Worm (Caenorhabditis elegans) whole organism, L4 larva: ENCODE results near the gene npl-4.2.

Experiments
- F37D6.2 ChIP-seq: sonication (generic microtip); optimal IDR thresholded peaks from 2 replicates; lab custom pipeline; 2016; ENCODE audit warnings: mild to moderate bottlenecking, missing genetic modification characterization, missing compliant biosample characterization
- F49E8.2 ChIP-seq: sonication (generic microtip); optimal IDR thresholded peaks from 2 replicates; lab custom pipeline; 2016; ENCODE audit warnings: missing compliant biosample characterization, mild to moderate bottlenecking, missing genetic modification characterization, borderline replicate concordance
- T20F7.1 ChIP-seq: fragments of 200-800 bp; sonication (Bioruptor generic); optimal IDR thresholded peaks from 2 replicates; lab custom pipeline; 2018; ENCODE audit warnings: mild to moderate bottlenecking, missing genetic modification characterization, missing compliant biosample characterization
- Y48G9A.11 ChIP-seq: fragments of 200-800 bp; sonication (Bioruptor generic); IDR thresholded peaks from 2 replicates; pipeline ENCODE4 v1.3.6; 2022; ENCODE audit warnings: missing genetic modification reagents, missing genetic modification characterization, missing compliant biosample characterization
- Y5F2A.4 ChIP-seq: fragments of 200-800 bp; sonication (Bioruptor generic); optimal IDR thresholded peaks from 2 replicates; lab custom pipeline; 2018; ENCODE audit warnings: mild to moderate bottlenecking, missing genetic modification characterization, missing compliant biosample characterization
- Y75B8A.6 ChIP-seq: fragments of 200-800 bp; sonication (Bioruptor generic); IDR thresholded peaks from 2 replicates; pipeline ENCODE4 v1.3.6; 2022; ENCODE audit warnings: missing genetic modification reagents, missing genetic modification characterization, missing compliant biosample characterization
- ZK546.5 ChIP-seq, 2 experiments: sonication (generic microtip); optimal IDR thresholded peaks; 2 replicates each; lab custom pipeline; 2017; ENCODE audit warnings: missing biosample characterization in 2 of 2, missing genetic modification characterization in 2 of 2
- aha-1 ChIP-seq: fragments of 150-350 bp; peaks from one replicate; lab custom pipeline; 2014; ENCODE audit warnings: missing biosample characterization, missing genetic modification characterization
- aly-2 ChIP-seq: sonication (generic microtip); optimal IDR thresholded peaks from 2 replicates; lab custom pipeline; 2018; ENCODE audit warnings: missing biosample characterization, missing genetic modification characterization
- ama-1 ChIP-seq: fragments of 150-350 bp; optimal IDR thresholded peaks from 2 replicates; lab custom pipeline; 2014; ENCODE audit warnings: inconsistent platforms, mixed read lengths
- arid-1 ChIP-seq: fragments of 200-800 bp; sonication (Bioruptor generic); conservative IDR thresholded peaks from 2 replicates; pipeline ENCODE4 v1.3.6; 2022; ENCODE audit warnings: missing genetic modification reagents, missing genetic modification characterization, missing compliant biosample characterization
- ceh-20 ChIP-seq: fragments of 200-800 bp; sonication (Bioruptor generic); IDR thresholded peaks from 2 replicates; pipeline ENCODE4 v1.3.6; 2022; ENCODE audit warnings: missing genetic modification reagents, missing genetic modification characterization, missing compliant biosample characterization
- ceh-28 ChIP-seq: fragments of 150-350 bp; optimal IDR thresholded peaks from 2 replicates; lab custom pipeline; 2014; ENCODE audit warnings: missing biosample characterization, missing genetic modification reagents, missing genetic modification characterization
- ceh-62 ChIP-seq: sonication (generic microtip); optimal IDR thresholded peaks from 2 replicates; lab custom pipeline; 2017; ENCODE audit warnings: missing biosample characterization, missing genetic modification characterization
- ceh-82 ChIP-seq: sonication (generic microtip); optimal IDR thresholded peaks from 2 replicates; lab custom pipeline; 2017; ENCODE audit warnings: missing biosample characterization, missing genetic modification characterization
- cey-2 ChIP-seq: sonication (generic microtip); optimal IDR thresholded peaks from 3 replicates; lab custom pipeline; 2017; ENCODE audit warnings: missing genetic modification characterization, mild to moderate bottlenecking, missing compliant biosample characterization, antibody characterized with exemption, borderline replicate concordance; ENCODE audit not compliant: insufficient read depth
- daf-16 ChIP-seq, 3 experiments: sonication (generic microtip); optimal IDR thresholded peaks; 2 replicates each; lab custom pipeline; 2016 to 2017; ENCODE audit warnings: missing genetic modification characterization in 3 of 3, missing genetic modification reagents in 3 of 3, mild to moderate bottlenecking in 2 of 3, missing compliant biosample characterization in 2 of 3, missing biosample characterization in 1 of 3, moderate library complexity in 1 of 3
- dmd-8 ChIP-seq: fragments of 200-800 bp; sonication (Bioruptor generic); IDR thresholded peaks from 2 replicates; pipeline ENCODE4 v1.3.6; 2022; ENCODE audit warnings: missing genetic modification characterization, missing compliant biosample characterization
- dpl-1 ChIP-seq: fragments of 150-350 bp; optimal IDR thresholded peaks from 2 replicates; lab custom pipeline; 2014; ENCODE audit warnings: missing biosample characterization, missing genetic modification reagents, missing genetic modification characterization
- fkh-10 ChIP-seq: fragments of 150-350 bp; optimal IDR thresholded peaks from 2 replicates; lab custom pipeline; 2014; ENCODE audit warnings: missing biosample characterization, missing genetic modification reagents, missing genetic modification characterization
- fos-1 ChIP-seq: fragments of 150-350 bp; optimal IDR thresholded peaks from 2 replicates; lab custom pipeline; 2014; ENCODE audit warnings: missing biosample characterization, missing genetic modification characterization
- hlh-30 ChIP-seq: sonication (generic microtip); optimal IDR thresholded peaks from 2 replicates; lab custom pipeline; 2017; ENCODE audit warnings: antibody characterized with exemption, mild to moderate bottlenecking, missing genetic modification characterization, missing compliant biosample characterization; ENCODE audit not compliant: insufficient read depth
- hmg-1.1 ChIP-seq: fragments of 200-800 bp; sonication (Bioruptor generic); IDR thresholded peaks from 2 replicates; pipeline ENCODE4 v1.3.6; 2022; ENCODE audit warnings: missing genetic modification reagents, missing genetic modification characterization, missing compliant biosample characterization
- lim-7 ChIP-seq: fragments of 200-800 bp; sonication (Bioruptor generic); IDR thresholded peaks from 2 replicates; pipeline ENCODE4 v1.3.6; 2022; ENCODE audit warnings: missing genetic modification characterization, missing compliant biosample characterization
- lin-13 ChIP-seq: fragments of 150-350 bp; optimal IDR thresholded peaks from 2 replicates; lab custom pipeline; 2014; ENCODE audit warnings: missing biosample characterization, missing genetic modification reagents, missing genetic modification characterization
- lin-15B ChIP-seq: fragments of 150-350 bp; sonication (generic microtip); optimal IDR thresholded peaks from 3 replicates; lab custom pipeline; 2014; ENCODE audit warnings: missing biosample characterization, missing genetic modification characterization
- madf-5 ChIP-seq, 2 experiments: fragments of 200-800 bp; sonication (Bioruptor generic); IDR thresholded peaks; 2 replicates each; pipeline ENCODE4 v1.3.6; 2022; ENCODE audit warnings: missing compliant biosample characterization in 2 of 2, missing genetic modification characterization in 2 of 2
- mes-2 ChIP-seq: sonication (generic microtip); optimal IDR thresholded peaks from 2 replicates; lab custom pipeline; 2016; ENCODE audit warnings: missing genotype, mild to moderate bottlenecking, missing genetic modification characterization, missing compliant biosample characterization; ENCODE audit not compliant: poor library complexity, severe bottlenecking
- mxl-3 ChIP-seq: fragments of 200-800 bp; sonication (Bioruptor generic); optimal IDR thresholded peaks from 2 replicates; lab custom pipeline; 2018; ENCODE audit warnings: mild to moderate bottlenecking, missing genetic modification characterization, missing compliant biosample characterization
- nhr-102 ChIP-seq: sonication (generic microtip); optimal IDR thresholded peaks from 2 replicates; lab custom pipeline; 2016; ENCODE audit warnings: mild to moderate bottlenecking, missing genetic modification characterization, moderate library complexity, missing compliant biosample characterization
- nhr-11 ChIP-seq: fragments of 150-350 bp; optimal IDR thresholded peaks from 2 replicates; lab custom pipeline; 2014; ENCODE audit warnings: missing biosample characterization, missing genetic modification characterization
- nhr-25 ChIP-seq: sonication (generic microtip); optimal IDR thresholded peaks from 2 replicates; lab custom pipeline; 2017; ENCODE audit warnings: missing genetic modification characterization, mild to moderate bottlenecking, missing compliant biosample characterization, antibody characterized with exemption, moderate library complexity, borderline replicate concordance; ENCODE audit not compliant: insufficient read depth
- nhr-28 ChIP-seq: fragments of 150-350 bp; optimal IDR thresholded peaks from 2 replicates; lab custom pipeline; 2014; ENCODE audit warnings: missing biosample characterization, missing genetic modification characterization
- nhr-77 ChIP-seq: fragments of 150-350 bp; optimal IDR thresholded peaks from 2 replicates; lab custom pipeline; 2014; ENCODE audit warnings: missing biosample characterization, missing genetic modification characterization
- pha-4 ChIP-seq, 2 experiments: fragments of 150-350 bp in 1 of 2; fragments of 200-800 bp in 1 of 2; sonication (Bioruptor generic) in 1 of 2; IDR thresholded peaks in 1 of 2; optimal IDR thresholded peaks in 1 of 2; 2 replicates each; pipeline versions ENCODE4 v1.3.6 to Lab custom; 2014 to 2022; ENCODE audit warnings: missing genetic modification characterization in 2 of 2, missing genetic modification reagents in 2 of 2, missing biosample characterization in 1 of 2, missing compliant biosample characterization in 1 of 2
- saeg-2 ChIP-seq: fragments of 200-800 bp; sonication (Bioruptor generic); IDR thresholded peaks from 2 replicates; pipeline ENCODE4 v1.3.6; 2022; ENCODE audit warnings: missing genetic modification reagents, missing genetic modification characterization, missing compliant biosample characterization
- sdz-12 ChIP-seq: fragments of 200-800 bp; sonication (Bioruptor generic); optimal IDR thresholded peaks from 2 replicates; lab custom pipeline; 2018; ENCODE audit warnings: mild to moderate bottlenecking, missing genetic modification characterization, missing compliant biosample characterization
- set-16 ChIP-seq: fragments of 200-800 bp; sonication (Bioruptor generic); IDR thresholded peaks from 2 replicates; pipeline ENCODE4 v1.3.6; 2022; ENCODE audit warnings: missing genetic modification reagents, missing genetic modification characterization, missing compliant biosample characterization
- spr-1 ChIP-seq: sonication (generic microtip); optimal IDR thresholded peaks from 2 replicates; lab custom pipeline; 2016; ENCODE audit warnings: mild to moderate bottlenecking, missing genetic modification characterization, missing compliant biosample characterization
- spr-3 ChIP-seq: fragments of 200-800 bp; sonication (Bioruptor generic); optimal IDR thresholded peaks from 2 replicates; lab custom pipeline; 2018; ENCODE audit warnings: mild to moderate bottlenecking, missing genetic modification characterization, missing compliant biosample characterization
- tag-97 ChIP-seq: fragments of 200-800 bp; sonication (Bioruptor generic); IDR thresholded peaks from 2 replicates; pipeline ENCODE4 v1.3.6; 2022; ENCODE audit warnings: missing genetic modification characterization, missing compliant biosample characterization
- unc-62 ChIP-seq, 3 experiments: fragments of 150-350 bp in 1 of 3; sonication (generic microtip); optimal IDR thresholded peaks in 2 of 3; peaks in 1 of 3; 1 replicate in 1 of 3; 2 replicates in 2 of 3; lab custom pipeline; 2014 to 2017; ENCODE audit warnings: missing biosample characterization in 3 of 3, missing genetic modification characterization in 3 of 3, missing genetic modification reagents in 3 of 3, missing genotype in 1 of 3
- vab-7 ChIP-seq: fragments of 200-800 bp; sonication (Bioruptor generic); IDR thresholded peaks from 2 replicates; pipeline ENCODE4 v1.3.6; 2022; ENCODE audit warnings: missing genetic modification reagents, missing genetic modification characterization, missing compliant biosample characterization
- zfp-2 ChIP-seq: sonication (generic microtip); optimal IDR thresholded peaks from 2 replicates; lab custom pipeline; 2016; ENCODE audit warnings: mild to moderate bottlenecking, missing genetic modification characterization, missing compliant biosample characterization
- zfp-3 ChIP-seq: fragments of 200-800 bp; sonication (Bioruptor generic); conservative IDR thresholded peaks from 2 replicates; pipeline ENCODE4 v1.3.6; 2022; ENCODE audit warnings: missing genetic modification reagents, missing genetic modification characterization, missing compliant biosample characterization
- zip-2 ChIP-seq: fragments of 150-350 bp; optimal IDR thresholded peaks from 2 replicates; lab custom pipeline; 2014; ENCODE audit warnings: missing biosample characterization, missing genetic modification characterization

npl-4.2 gene

ce11 chrII:5633453-5633852, 10.8 kb downstream of the npl-4.2 start:
- no peak for TF ChIP-seq nhr-102 (tag; lab: Kevin White, UChicago)
- peak; percentile 92 for TF ChIP-seq T20F7.1
- TF ChIP-seq nhr-11 (tag; lab: Kevin White, UChicago) = no peak
- peak; percentile 43; the same call in 1 of the 2 replicates for TF ChIP-seq hmg-1.1
- TF ChIP-seq dmd-8 = no peak
- TF ChIP-seq fos-1 = no peak
- TF ChIP-seq zfp-3 = no peak
- TF ChIP-seq nhr-77 (tag; lab: Kevin White, UChicago) = peak; percentile 21
- TF ChIP-seq spr-1 (tag; lab: Kevin White, UChicago) = peak; percentile 95
- TF ChIP-seq hlh-30 (tag; lab: Kevin White, UChicago) = no peak
- no peak for TF ChIP-seq tag-97 (GFP tag; lab: Robert Waterston, UW)
- TF ChIP-seq pha-4 (GFP tag; IDR thresholded peaks at IDR 0.05; lab: Robert Waterston, UW) = no peak
- TF ChIP-seq pha-4 (tag; optimal IDR thresholded peaks at IDR 0.05; lab: Kevin White, UChicago) = no peak
- peak; percentile 96 for TF ChIP-seq spr-3 (GFP tag; lab: Kevin White, UChicago)
- peak; percentile 87 for TF ChIP-seq aha-1
- TF ChIP-seq F37D6.2 = no peak
- TF ChIP-seq sdz-12 (GFP tag; lab: Kevin White, UChicago) = no peak
- TF ChIP-seq nhr-28 (tag; lab: Kevin White, UChicago) = no peak
- no peak for TF ChIP-seq arid-1
- no peak for TF ChIP-seq fkh-10 (GFP tag; lab: Kevin White, UChicago)
- no peak for TF ChIP-seq aly-2 (tag; lab: Kevin White, UChicago)
- no peak for TF ChIP-seq set-16 (GFP tag; lab: Robert Waterston, UW)
- peak; percentile 84 for TF ChIP-seq Y48G9A.11 (GFP tag; lab: Robert Waterston, UW)
- no peak for TF ChIP-seq mxl-3 (GFP tag; lab: Kevin White, UChicago)
- TF ChIP-seq lin-15B = no peak
- no peak for TF ChIP-seq dpl-1 (GFP tag; lab: Kevin White, UChicago)
- no peak for TF ChIP-seq lin-13
- TF ChIP-seq F49E8.2 (tag; lab: Kevin White, UChicago) = no peak
- TF ChIP-seq ceh-20 (GFP tag; lab: Robert Waterston, UW) = no peak
- TF ChIP-seq unc-62 (GFP tag; optimal IDR thresholded peaks at IDR 0.05 in 1 of 2; lab: Kevin White, UChicago) = no peak
- TF ChIP-seq unc-62 (tag; optimal IDR thresholded peaks at IDR 0.05; lab: Kevin White, UChicago) = no peak
- no peak for TF ChIP-seq Y5F2A.4 (GFP tag; lab: Kevin White, UChicago)
- no peak for TF ChIP-seq zfp-2 (tag; lab: Kevin White, UChicago)

DNA sequence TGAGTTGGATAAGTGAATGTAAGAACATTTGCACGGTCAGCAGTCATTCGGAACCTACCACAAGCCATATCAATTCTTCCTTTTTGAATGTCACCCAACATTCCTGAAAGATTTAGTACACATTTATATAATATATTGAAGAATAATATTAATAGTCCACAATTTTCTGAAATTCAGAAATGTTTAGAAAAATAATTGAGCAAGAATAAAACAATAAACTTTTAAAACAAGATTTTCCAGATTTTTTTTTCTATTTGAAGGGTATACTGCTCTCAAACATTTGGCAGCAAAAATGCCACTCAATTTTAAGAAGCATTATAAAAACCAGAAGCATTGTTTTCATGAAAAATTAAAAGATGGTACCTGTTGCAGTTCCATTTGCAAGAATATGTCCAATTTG, 14.1 kb downstream of the npl-4.2 start, which contains the start of gene F59E12.8:
F59E12.8 (minus strand) TSS at position 101 of the 400 bp plus-strand sequence.
- TF ChIP-seq zip-2 (tag; lab: Kevin White, UChicago) (no peak), mes-2 (tag; lab: Kevin White, UChicago) (no peak), nhr-102 (tag; lab: Kevin White, UChicago) (no peak), ceh-28 (tag; lab: Kevin White, UChicago) (no peak), ama-1 (lab: Kevin White, UChicago) (no peak), daf-16 (GFP tag; optimal IDR thresholded peaks at IDR 0.05; lab: Kevin White, UChicago) (no peak), daf-16 (tag; optimal IDR thresholded peaks at IDR 0.05; lab: Kevin White, UChicago) (no peak), nhr-25 (no peak), cey-2 (tag; lab: Kevin White, UChicago) (no peak), lim-7 (no peak), saeg-2 (no peak), madf-5 (GFP tag; IDR thresholded peaks at IDR 0.05; lab: Robert Waterston, UW) (no peak), fos-1 (no peak), Y75B8A.6 (no peak), ceh-82 (tag; lab: Kevin White, UChicago) (no peak), ceh-62 (tag; lab: Kevin White, UChicago) (no peak), vab-7 (GFP tag; lab: Robert Waterston, UW) (no peak), zfp-2 (tag; lab: Kevin White, UChicago) (no peak), Y5F2A.4 (GFP tag; lab: Kevin White, UChicago) (no peak), ZK546.5 (tag; optimal IDR thresholded peaks at IDR 0.05; lab: Kevin White, UChicago) (no peak)
